Fruit fly (Drosophila melanogaster) whole organism, prepupa: Measurements from ENCODE around the gene Osi6.

Experiments
- CG10631 ChIP-seq: fragments of 200-800 bp; sonication (Bioruptor generic); optimal IDR thresholded peaks from 2 replicates; lab custom pipeline; 2016; ENCODE audit warnings: missing biosample characterization, missing genetic modification characterization
- CG10669 ChIP-seq: fragments of 200-800 bp; sonication (Bioruptor generic); optimal IDR thresholded peaks from 3 replicates; lab custom pipeline; 2018; ENCODE audit warnings: missing biosample characterization, mild to moderate bottlenecking, missing genetic modification characterization, moderate library complexity
- CG11762 ChIP-seq: fragments of 200-800 bp; sonication (Bioruptor generic); optimal IDR thresholded peaks from 3 replicates; lab custom pipeline; 2016; ENCODE audit warnings: missing biosample characterization, missing genetic modification characterization; ENCODE audit not compliant: insufficient read depth
- CG15336 ChIP-seq: fragments of 200-800 bp; sonication (Bioruptor generic); IDR thresholded peaks from 2 replicates; pipeline ENCODE4 v1.3.6; 2022; ENCODE audit warnings: missing biosample characterization, missing genetic modification characterization
- CG1621 ChIP-seq: fragments of 200-800 bp; sonication (Bioruptor generic); optimal IDR thresholded peaks from 3 replicates; lab custom pipeline; 2018; ENCODE audit warnings: missing biosample characterization, mild to moderate bottlenecking, missing genetic modification characterization
- CG31627 ChIP-seq: fragments of 200-800 bp; sonication (Bioruptor generic); optimal IDR thresholded peaks from 3 replicates; lab custom pipeline; 2016; ENCODE audit warnings: missing biosample characterization, missing genetic modification characterization
- CG32006 ChIP-seq: fragments of 200-800 bp; sonication (Bioruptor generic); optimal IDR thresholded peaks from 3 replicates; lab custom pipeline; 2017; ENCODE audit warnings: missing biosample characterization, mild to moderate bottlenecking, missing genetic modification characterization
- CG34406 ChIP-seq: fragments of 200-800 bp; sonication (Bioruptor generic); optimal IDR thresholded peaks from 3 replicates; lab custom pipeline; 2016; ENCODE audit warnings: missing biosample characterization, missing genetic modification characterization
- CG3919 ChIP-seq: fragments of 200-800 bp; sonication (Bioruptor generic); optimal IDR thresholded peaks from 3 replicates; lab custom pipeline; 2016; ENCODE audit warnings: missing biosample characterization, missing genetic modification characterization
- CG4318 ChIP-seq: fragments of 200-800 bp; sonication (Bioruptor generic); optimal IDR thresholded peaks from 3 replicates; lab custom pipeline; 2017; ENCODE audit warnings: missing biosample characterization, mild to moderate bottlenecking, missing genetic modification characterization
- CG6163 ChIP-seq: fragments of 200-800 bp; sonication (Bioruptor generic); IDR thresholded peaks from 3 replicates; pipeline ENCODE4 v1.3.6; 2022; ENCODE audit warnings: missing biosample characterization, missing genetic modification characterization
- CG6276 ChIP-seq: fragments of 200-800 bp; sonication (Bioruptor generic); optimal IDR thresholded peaks from 2 replicates; lab custom pipeline; 2017; ENCODE audit warnings: missing biosample characterization, mild to moderate bottlenecking, missing genetic modification characterization
- CG6792 ChIP-seq: fragments of 200-800 bp; sonication (Bioruptor generic); optimal IDR thresholded peaks from 3 replicates; lab custom pipeline; 2016; ENCODE audit warnings: missing biosample characterization, missing genetic modification characterization
- CG6808 ChIP-seq: fragments of 200-800 bp; sonication (Bioruptor generic); optimal IDR thresholded peaks from 3 replicates; lab custom pipeline; 2017; ENCODE audit warnings: missing biosample characterization, missing genetic modification characterization, mild to moderate bottlenecking, moderate library complexity, missing genetic modification reagents
- CG8119 ChIP-seq: fragments of 200-800 bp; sonication (Bioruptor generic); IDR thresholded peaks from 3 replicates; pipeline ENCODE4 v1.3.6; 2022; ENCODE audit warnings: missing biosample characterization, missing genetic modification characterization
- CG8319 ChIP-seq: fragments of 200-800 bp; sonication (Bioruptor generic); optimal IDR thresholded peaks from 3 replicates; lab custom pipeline; 2016; ENCODE audit warnings: missing biosample characterization, missing genetic modification characterization
- CG8632 ChIP-seq: fragments of 200-800 bp; sonication (Bioruptor generic); optimal IDR thresholded peaks from 3 replicates; lab custom pipeline; 2016; ENCODE audit warnings: missing biosample characterization, missing genetic modification characterization
- CG9139 ChIP-seq: fragments of 200-800 bp; sonication (Bioruptor generic); optimal IDR thresholded peaks from 3 replicates; lab custom pipeline; 2017; ENCODE audit warnings: missing biosample characterization, mild to moderate bottlenecking, missing genetic modification characterization
- Eip78C ChIP-seq: fragments of 200-800 bp; sonication (Bioruptor generic); peaks from one replicate; lab custom pipeline; 2016; ENCODE audit warnings: missing biosample characterization, missing genetic modification characterization
- Ets21C ChIP-seq: fragments of 200-800 bp; sonication (Bioruptor generic); optimal IDR thresholded peaks from 3 replicates; lab custom pipeline; 2016; ENCODE audit warnings: missing biosample characterization, missing genetic modification characterization
- Ets96B ChIP-seq: fragments of 200-800 bp; optimal IDR thresholded peaks from 2 replicates; lab custom pipeline; 2019; ENCODE audit warnings: missing biosample characterization, mild to moderate bottlenecking, missing genetic modification characterization, moderate library complexity
- Hr38 ChIP-seq: sonication (Bioruptor generic); optimal IDR thresholded peaks from 2 replicates; lab custom pipeline; 2016; ENCODE audit warnings: missing biosample characterization, missing genetic modification characterization
- Hr39 ChIP-seq: fragments of 200-800 bp; sonication (Bioruptor generic); optimal IDR thresholded peaks from 2 replicates; lab custom pipeline; 2016; ENCODE audit warnings: missing biosample characterization, missing genetic modification characterization
- Hr4 ChIP-seq: fragments of 200-800 bp; sonication (Bioruptor generic); optimal IDR thresholded peaks from 3 replicates; lab custom pipeline; 2016; ENCODE audit warnings: missing biosample characterization, missing genetic modification characterization
- Lpt ChIP-seq: fragments of 200-800 bp; sonication (Bioruptor generic); optimal IDR thresholded peaks from 3 replicates; lab custom pipeline; 2016; ENCODE audit warnings: missing biosample characterization, missing genetic modification characterization
- Met ChIP-seq: fragments of 200-800 bp; sonication (Bioruptor generic); optimal IDR thresholded peaks from 3 replicates; lab custom pipeline; 2016; ENCODE audit warnings: missing biosample characterization, missing genetic modification characterization
- OdsH ChIP-seq: fragments of 200-800 bp; sonication (Bioruptor generic); optimal IDR thresholded peaks from 3 replicates; lab custom pipeline; 2016; ENCODE audit warnings: missing biosample characterization, missing genetic modification characterization
- Smox ChIP-seq: fragments of 200-800 bp; sonication (Bioruptor generic); optimal IDR thresholded peaks from 3 replicates; lab custom pipeline; 2016; ENCODE audit warnings: missing biosample characterization, missing genetic modification characterization
- Sox102F ChIP-seq: fragments of 200-800 bp; sonication (Bioruptor generic); optimal IDR thresholded peaks from 2 replicates; lab custom pipeline; 2016; ENCODE audit warnings: missing biosample characterization, mild to moderate bottlenecking, missing genetic modification characterization
- Sox14 ChIP-seq: fragments of 200-800 bp; sonication (Bioruptor generic); optimal IDR thresholded peaks from 3 replicates; lab custom pipeline; 2016; ENCODE audit warnings: missing biosample characterization, missing genetic modification characterization
- Sox15 ChIP-seq: fragments of 200-800 bp; sonication (Bioruptor generic); optimal IDR thresholded peaks from 3 replicates; lab custom pipeline; 2016; ENCODE audit warnings: missing biosample characterization, missing genetic modification characterization
- achi ChIP-seq: fragments of 200-800 bp; sonication (Bioruptor generic); optimal IDR thresholded peaks from 3 replicates; lab custom pipeline; 2016; ENCODE audit warnings: missing biosample characterization, missing genetic modification characterization
- acj6 ChIP-seq: fragments of 200-800 bp; sonication (Bioruptor generic); optimal IDR thresholded peaks from 3 replicates; lab custom pipeline; 2016; ENCODE audit warnings: missing biosample characterization, missing genetic modification characterization
- cyc ChIP-seq: fragments of 200-800 bp; sonication (Bioruptor generic); optimal IDR thresholded peaks from 3 replicates; lab custom pipeline; 2016; ENCODE audit warnings: missing biosample characterization, missing genetic modification characterization
- dac ChIP-seq: fragments of 200-800 bp; sonication (Bioruptor generic); optimal IDR thresholded peaks from 2 replicates; lab custom pipeline; 2017; ENCODE audit warnings: missing biosample characterization, mild to moderate bottlenecking, missing genetic modification characterization
- dsx ChIP-seq: fragments of 200-800 bp; optimal IDR thresholded peaks from 3 replicates; lab custom pipeline; 2019; ENCODE audit warnings: missing biosample characterization, mild to moderate bottlenecking, missing genetic modification characterization, moderate library complexity; ENCODE audit not compliant: poor library complexity, severe bottlenecking
- eg ChIP-seq: fragments of 200-800 bp; sonication (Bioruptor generic); IDR thresholded peaks from 3 replicates; pipeline ENCODE4 v1.3.6; 2022; ENCODE audit warnings: missing biosample characterization, missing genetic modification characterization
- esn ChIP-seq: fragments of 200-800 bp; sonication (Bioruptor generic); optimal IDR thresholded peaks from 2 replicates; lab custom pipeline; 2016; ENCODE audit warnings: missing biosample characterization, mild to moderate bottlenecking, missing genetic modification characterization, moderate library complexity
- fd59A ChIP-seq: fragments of 200-800 bp; sonication (Bioruptor generic); optimal IDR thresholded peaks from 2 replicates; lab custom pipeline; 2017; ENCODE audit warnings: missing biosample characterization, mild to moderate bottlenecking, missing genetic modification characterization, missing genetic modification reagents
- fd85E ChIP-seq: fragments of 200-800 bp; sonication (Bioruptor generic); optimal IDR thresholded peaks from 3 replicates; lab custom pipeline; 2016; ENCODE audit warnings: missing biosample characterization, missing genetic modification characterization
- fkh ChIP-seq: fragments of 200-800 bp; sonication (Bioruptor generic); optimal IDR thresholded peaks from 3 replicates; lab custom pipeline; 2017; ENCODE audit warnings: missing biosample characterization, mild to moderate bottlenecking, missing genetic modification characterization, moderate library complexity
- lz ChIP-seq: fragments of 200-800 bp; sonication (Bioruptor generic); optimal IDR thresholded peaks from 3 replicates; lab custom pipeline; 2016; ENCODE audit warnings: missing biosample characterization, missing genetic modification characterization
- pdm3 ChIP-seq: fragments of 200-800 bp; sonication (Bioruptor generic); optimal IDR thresholded peaks from 3 replicates; lab custom pipeline; 2016; ENCODE audit warnings: missing biosample characterization, missing genetic modification characterization
- spab ChIP-seq: fragments of 200-800 bp; sonication (Bioruptor generic); optimal IDR thresholded peaks from 2 replicates; lab custom pipeline; 2017; ENCODE audit warnings: missing biosample characterization, mild to moderate bottlenecking, missing genetic modification characterization, missing genetic modification reagents
- ss ChIP-seq, 2 experiments: fragments of 200-800 bp; sonication (Bioruptor generic); optimal IDR thresholded peaks; 2 replicates in 1 of 2; 3 replicates in 1 of 2; lab custom pipeline; 2017 to 2018; ENCODE audit warnings: mild to moderate bottlenecking in 2 of 2, missing biosample characterization in 2 of 2, missing genetic modification characterization in 2 of 2, moderate library complexity in 1 of 2
- svp ChIP-seq: fragments of 200-800 bp; sonication (Bioruptor generic); peaks from one replicate; lab custom pipeline; 2016; ENCODE audit warnings: missing biosample characterization, missing genetic modification characterization
- topi ChIP-seq: fragments of 200-800 bp; sonication (Bioruptor generic); optimal IDR thresholded peaks from 3 replicates; lab custom pipeline; 2016; ENCODE audit warnings: missing biosample characterization, missing genetic modification characterization
- vri ChIP-seq: fragments of 200-800 bp; sonication (Bioruptor generic); optimal IDR thresholded peaks from 3 replicates; lab custom pipeline; 2016; ENCODE audit warnings: missing biosample characterization, mild to moderate bottlenecking, missing genetic modification characterization

Gene Osi6

dm6 chr3R:6226997-6227562, 7.4 kb upstream of the Osi6 start, which contains the start of gene Osi5:
Gene Osi5 (plus strand): TSS chr3R:6227512.
- TF ChIP-seq ss (GFP tag; optimal IDR thresholded peaks at IDR 0.05; lab: Kevin White, UChicago) (peak in 1 of 2 experiments; percentile 16), CG15336 (no peak)

dm6 chr3R:6229055-6229841, 5.3 kb upstream of the Osi6 start:
- TF ChIP-seq dac (GFP tag; lab: Kevin White, UChicago) (peak; percentile 68), Sox15 (GFP tag; lab: Kevin White, UChicago) (peak; percentile 40), CG6792 (GFP tag; lab: Kevin White, UChicago) (peak; percentile 46), OdsH (GFP tag; lab: Kevin White, UChicago) (peak; percentile 60), achi (peak; percentile 44), Met (GFP tag; lab: Kevin White, UChicago) (peak; percentile 8), pdm3 (peak; percentile 13), CG6163 (no peak), Ets21C (GFP tag; lab: Kevin White, UChicago) (no peak), vri (GFP tag; lab: Kevin White, UChicago) (no peak), Hr38 (GFP tag; lab: Kevin White, UChicago) (no peak), Sox14 (GFP tag; lab: Kevin White, UChicago) (peak; percentile 9), acj6 (GFP tag; lab: Kevin White, UChicago) (peak; percentile 52), fd59A (GFP tag; lab: Kevin White, UChicago) (no peak), lz (GFP tag; lab: Kevin White, UChicago) (no peak), CG8119 (GFP tag; lab: Robert Waterston, UW) (no peak), esn (no peak), eg (GFP tag; lab: Robert Waterston, UW) (no peak), Smox (GFP tag; lab: Kevin White, UChicago) (no peak), CG15336 (peak; percentile 31; the same call in 1 of the 2 replicates), CG34406 (GFP tag; lab: Kevin White, UChicago) (peak; percentile 51), dsx (no peak), CG4318 (GFP tag; lab: Kevin White, UChicago) (peak; percentile 60), fkh (GFP tag; lab: Kevin White, UChicago) (no peak), ss (GFP tag; optimal IDR thresholded peaks at IDR 0.05; lab: Kevin White, UChicago) (no peak), Sox102F (GFP tag; lab: Kevin White, UChicago) (peak; percentile 12), CG31627 (GFP tag; lab: Kevin White, UChicago) (no peak), CG8319 (GFP tag; lab: Kevin White, UChicago) (no peak), CG10669 (GFP tag; lab: Kevin White, UChicago) (no peak), spab (no peak), CG32006 (peak; percentile 86), CG6808 (no peak), CG1621 (no peak), CG10631 (GFP tag; lab: Kevin White, UChicago) (peak; percentile 18), CG8632 (GFP tag; lab: Kevin White, UChicago) (peak; percentile 28), Lpt (GFP tag; lab: Kevin White, UChicago) (no peak), CG6276 (GFP tag; lab: Kevin White, UChicago) (no peak), CG3919 (GFP tag; lab: Kevin White, UChicago) (peak; percentile 41), cyc (no peak), svp (peak; percentile 37), Eip78C (GFP tag; lab: Kevin White, UChicago) (peak; percentile 79), Hr39 (no peak), topi (GFP tag; lab: Kevin White, UChicago) (peak; percentile 0), Hr4 (GFP tag; lab: Kevin White, UChicago) (peak; percentile 56), CG11762 (GFP tag; lab: Kevin White, UChicago) (no peak), CG9139 (no peak), fd85E (GFP tag; lab: Kevin White, UChicago) (no peak), Ets96B (no peak)
